Worm (Caenorhabditis elegans): ENCODE data around the gene nhr-20.

Gene nhr-20

ce11 chrIII:4280215-4281173, 47.5 kb upstream of the nhr-20 start, which contains the start of gene sup-26 (continued):
- TF ChIP-seq ceh-34 (tag; optimal IDR thresholded peaks at IDR 0.05) (peak; percentile 73), ceh-2 (tag; optimal IDR thresholded peaks at IDR 0.05) (peak; percentile 28), fkh-10 (GFP tag; optimal IDR thresholded peaks at IDR 0.05) (no peak), unc-3 (GFP tag; conservative IDR thresholded peaks at IDR 0.05) (no peak), unc-3 (tag; optimal IDR thresholded peaks at IDR 0.05) (no peak), ceh-14 (tag; optimal IDR thresholded peaks at IDR 0.05) (no peak), ceh-19 (GFP tag; optimal IDR thresholded peaks at IDR 0.05) (no peak), npax-4 (tag; optimal IDR thresholded peaks at IDR 0.05) (no peak), gmeb-2 (tag; optimal IDR thresholded peaks at IDR 0.05) (no peak), rnt-1 (tag; optimal IDR thresholded peaks at IDR 0.05) (no peak), C08G9.2 (tag; optimal IDR thresholded peaks at IDR 0.05) (no peak), pqm-1 (tag; optimal IDR thresholded peaks at IDR 0.05) (peak; percentile 7), lin-11 (tag; optimal IDR thresholded peaks at IDR 0.05) (no peak), pag-3 (tag; optimal IDR thresholded peaks at IDR 0.05; ENCODE audit: borderline replicate concordance) (no peak), unc-86 (tag; optimal IDR thresholded peaks at IDR 0.05) (no peak), odd-2 (tag; optimal IDR thresholded peaks at IDR 0.05) (no peak), ttx-3 (tag; optimal IDR thresholded peaks at IDR 0.05) (no peak), ztf-16 (tag; optimal IDR thresholded peaks at IDR 0.05) (no peak), syd-9 (tag; optimal IDR thresholded peaks at IDR 0.05) (peak; percentile 6), ceh-45 (GFP tag; IDR thresholded peaks at IDR 0.05) (no peak), elt-4 (tag; optimal IDR thresholded peaks at IDR 0.05) (peak; percentile 85), Y22D7AL.16 (tag; optimal IDR thresholded peaks at IDR 0.05) (no peak), ceh-30 (tag; optimal IDR thresholded peaks at IDR 0.05) (no peak), dve-1 (tag; optimal IDR thresholded peaks at IDR 0.05) (no peak), hlh-8 (tag; optimal IDR thresholded peaks at IDR 0.05) (no peak), zip-5 (tag; optimal IDR thresholded peaks at IDR 0.05) (no peak), C38D4.7 (GFP tag; optimal IDR thresholded peaks at IDR 0.05) (no peak), sox-2 (GFP tag; IDR thresholded peaks at IDR 0.05) (no peak), mec-3 (tag; optimal IDR thresholded peaks at IDR 0.05; ENCODE audit: borderline replicate concordance) (peak; percentile 29), ahr-1 (tag; optimal IDR thresholded peaks at IDR 0.05) (no peak), pha-2 (tag; optimal IDR thresholded peaks at IDR 0.05) (no peak), che-1 (tag; optimal IDR thresholded peaks at IDR 0.05) (no peak), K09A11.1 (tag; optimal IDR thresholded peaks at IDR 0.05; ENCODE audit: insufficient read depth) (no peak)

- TF ChIP-seq hlh-6 (tag; optimal IDR thresholded peaks at IDR 0.05) = no peak
- TF ChIP-seq lim-6 (tag; optimal IDR thresholded peaks at IDR 0.05) = no peak
- no peak for TF ChIP-seq mec-3 (tag; optimal IDR thresholded peaks at IDR 0.05; ENCODE audit: borderline replicate concordance)
- TF ChIP-seq C08G9.2 (tag; optimal IDR thresholded peaks at IDR 0.05) = no peak
- no peak for TF ChIP-seq ceh-6 (GFP tag; optimal IDR thresholded peaks at IDR 0.05)
- no peak for TF ChIP-seq unc-42 (tag; optimal IDR thresholded peaks at IDR 0.05)
- no peak for TF ChIP-seq gmeb-2 (tag; optimal IDR thresholded peaks at IDR 0.05)
- TF ChIP-seq ceh-19 (GFP tag; optimal IDR thresholded peaks at IDR 0.05) = no peak
- no peak for TF ChIP-seq sox-2 (GFP tag; IDR thresholded peaks at IDR 0.05)
- no peak for TF ChIP-seq unc-55 (GFP tag; optimal IDR thresholded peaks at IDR 0.05)
- no peak for TF ChIP-seq eyg-1 (tag; optimal IDR thresholded peaks at IDR 0.05)
- TF ChIP-seq T23F11.4 (GFP tag; optimal IDR thresholded peaks at IDR 0.05) = no peak
- TF ChIP-seq elt-4 (tag; optimal IDR thresholded peaks at IDR 0.05) = no peak
- no peak for TF ChIP-seq ztf-16 (tag; optimal IDR thresholded peaks at IDR 0.05)
- no peak for TF ChIP-seq ceh-48 (tag; optimal IDR thresholded peaks at IDR 0.05)
- TF ChIP-seq ceh-9 (tag; optimal IDR thresholded peaks at IDR 0.05) = no peak
- no peak for TF ChIP-seq ahr-1 (tag; optimal IDR thresholded peaks at IDR 0.05)
These were observed 45.2 kb upstream of the nhr-20 start for ce11 chrIII:4278203-4278602.

All from whole organism, late embryonic.